Worm (Caenorhabditis elegans) whole organism, L1 larva: Measurements from ENCODE around the gene K12H4.5.

Experiments used
- C04F5.9 ChIP-seq: sonication (generic microtip); optimal IDR thresholded peaks from 2 replicates; lab custom pipeline; 2016; ENCODE audit warnings: missing genetic modification characterization, missing compliant biosample characterization
- C16A3.4 ChIP-seq: fragments of 150-350 bp; optimal IDR thresholded peaks from 2 replicates; lab custom pipeline; 2014; ENCODE audit warnings: missing biosample characterization, missing genetic modification characterization
- C34B4.2 ChIP-seq: sonication (generic microtip); optimal IDR thresholded peaks from 2 replicates; lab custom pipeline; 2017; ENCODE audit warnings: mild to moderate bottlenecking, missing genetic modification characterization, missing compliant biosample characterization
- aly-2 ChIP-seq: fragments of 150-350 bp; optimal IDR thresholded peaks from 2 replicates; lab custom pipeline; 2014; ENCODE audit warnings: missing biosample characterization, missing genetic modification characterization
- blmp-1 ChIP-seq: fragments of 150-350 bp; optimal IDR thresholded peaks from 2 replicates; lab custom pipeline; 2014; ENCODE audit warnings: missing biosample characterization, missing genetic modification characterization
- ceh-63 ChIP-seq: fragments of 200-800 bp; sonication (Bioruptor generic); optimal IDR thresholded peaks from 2 replicates; lab custom pipeline; 2018; ENCODE audit warnings: mild to moderate bottlenecking, missing genetic modification characterization, missing compliant biosample characterization
- ceh-82 ChIP-seq, 3 experiments: fragments of 150-350 bp in 1 of 3; sonication (generic microtip) in 2 of 3; optimal IDR thresholded peaks; 2 replicates each; lab custom pipeline; 2014 to 2017; ENCODE audit warnings: missing biosample characterization in 3 of 3, missing genetic modification characterization in 3 of 3
- ceh-88 ChIP-seq: fragments of 200-800 bp; sonication (Bioruptor generic); IDR thresholded peaks from 2 replicates; pipeline ENCODE4 v1.3.6; 2022; ENCODE audit warnings: missing genetic modification characterization, missing compliant biosample characterization
- ces-1 ChIP-seq: fragments of 150-350 bp; optimal IDR thresholded peaks from 2 replicates; lab custom pipeline; 2014; ENCODE audit warnings: missing biosample characterization, missing genetic modification reagents, missing genetic modification characterization
- dpl-1 ChIP-seq, 3 experiments: fragments of 150-350 bp in 2 of 3; sonication (generic microtip) in 1 of 3; optimal IDR thresholded peaks; 2 replicates each; lab custom pipeline; 2014 to 2017; ENCODE audit warnings: missing biosample characterization in 3 of 3, missing genetic modification characterization in 3 of 3, missing genetic modification reagents in 3 of 3
- dsc-1 ChIP-seq: sonication (generic microtip); optimal IDR thresholded peaks from 2 replicates; lab custom pipeline; 2016; ENCODE audit warnings: mild to moderate bottlenecking, missing genetic modification characterization, missing compliant biosample characterization
- efl-1 ChIP-seq, 4 experiments: fragments of 150-350 bp; optimal IDR thresholded peaks in 3 of 4; peaks in 1 of 4; 1 replicate in 1 of 4; 2 replicates in 3 of 4; lab custom pipeline; 2014; ENCODE audit warnings: missing biosample characterization in 2 of 4, missing genetic modification characterization in 2 of 4, missing genetic modification reagents in 2 of 4
- efl-3 ChIP-seq: fragments of 200-800 bp; sonication (Bioruptor generic); optimal IDR thresholded peaks from 2 replicates; lab custom pipeline; 2018; ENCODE audit warnings: mild to moderate bottlenecking, missing genetic modification characterization, missing compliant biosample characterization
- egl-13 ChIP-seq: sonication (generic microtip); optimal IDR thresholded peaks from 2 replicates; lab custom pipeline; 2016; ENCODE audit warnings: missing genotype, missing genetic modification reagents, missing genetic modification characterization, missing compliant biosample characterization
- elt-2 ChIP-seq: sonication (generic microtip); optimal IDR thresholded peaks from 2 replicates; lab custom pipeline; 2016; ENCODE audit warnings: missing genetic modification characterization, mild to moderate bottlenecking, inconsistent platforms, missing compliant biosample characterization, missing genetic modification reagents
- fkh-10 ChIP-seq: sonication (generic microtip); optimal IDR thresholded peaks from 2 replicates; lab custom pipeline; 2017; ENCODE audit warnings: missing biosample characterization, missing genetic modification reagents, missing genetic modification characterization
- fkh-8 ChIP-seq: sonication (generic microtip); optimal IDR thresholded peaks from 2 replicates; lab custom pipeline; 2016; ENCODE audit warnings: mild to moderate bottlenecking, missing genetic modification characterization, missing compliant biosample characterization
- fos-1 ChIP-seq: fragments of 150-350 bp; optimal IDR thresholded peaks from 2 replicates; lab custom pipeline; 2014; ENCODE audit warnings: missing biosample characterization, missing genetic modification characterization
- grh-1 ChIP-seq: fragments of 200-800 bp; sonication (Bioruptor generic); IDR thresholded peaks from 2 replicates; pipeline ENCODE4 v1.3.6; 2022; ENCODE audit warnings: missing genetic modification reagents, missing genetic modification characterization, missing compliant biosample characterization
- hlh-17 ChIP-seq: fragments of 200-800 bp; sonication (Bioruptor generic); optimal IDR thresholded peaks from 2 replicates; lab custom pipeline; 2018; ENCODE audit warnings: missing genetic modification characterization, mild to moderate bottlenecking, missing compliant biosample characterization, moderate library complexity, borderline replicate concordance
- hpl-2 ChIP-seq: fragments of 150-350 bp; optimal IDR thresholded peaks from 2 replicates; lab custom pipeline; 2014; ENCODE audit warnings: missing biosample characterization, missing genetic modification reagents, missing genetic modification characterization
- lin-13 ChIP-seq: fragments of 150-350 bp; optimal IDR thresholded peaks from 2 replicates; lab custom pipeline; 2014; ENCODE audit warnings: missing biosample characterization, missing genetic modification reagents, missing genetic modification characterization
- lin-15B ChIP-seq: fragments of 150-350 bp; sonication (generic microtip); optimal IDR thresholded peaks from 3 replicates; lab custom pipeline; 2014; ENCODE audit warnings: missing biosample characterization, missing genetic modification characterization
- lin-35 ChIP-seq, 2 experiments: fragments of 150-350 bp; optimal IDR thresholded peaks; 2 replicates each; lab custom pipeline; 2014; ENCODE audit warnings: missing biosample characterization in 2 of 2, missing genetic modification characterization in 2 of 2, missing genetic modification reagents in 2 of 2
- lir-3 ChIP-seq: sonication (generic microtip); optimal IDR thresholded peaks from 2 replicates; lab custom pipeline; 2016; ENCODE audit warnings: mild to moderate bottlenecking, missing genetic modification characterization, moderate library complexity, missing compliant biosample characterization; ENCODE audit not compliant: poor library complexity
- mab-9 ChIP-seq: fragments of 200-800 bp; sonication (Bioruptor generic); IDR thresholded peaks from 2 replicates; pipeline ENCODE4 v1.3.6; 2022; ENCODE audit warnings: missing genetic modification reagents, missing genetic modification characterization, missing compliant biosample characterization
- mef-2 ChIP-seq: fragments of 150-350 bp; optimal IDR thresholded peaks from 2 replicates; lab custom pipeline; 2014; ENCODE audit warnings: missing biosample characterization, missing genetic modification characterization
- nhr-11 ChIP-seq: fragments of 150-350 bp; optimal IDR thresholded peaks from 2 replicates; lab custom pipeline; 2014; ENCODE audit warnings: missing biosample characterization, missing genetic modification characterization
- nhr-12 ChIP-seq: sonication (generic microtip); optimal IDR thresholded peaks from 2 replicates; lab custom pipeline; 2017; ENCODE audit warnings: missing biosample characterization, missing genetic modification characterization
- nhr-19 ChIP-seq: fragments of 200-800 bp; sonication (Bioruptor generic); conservative IDR thresholded peaks from 2 replicates; pipeline ENCODE4 v1.3.6; 2022; ENCODE audit warnings: missing genetic modification characterization, missing compliant biosample characterization
- nhr-20 ChIP-seq: sonication (generic microtip); optimal IDR thresholded peaks from 2 replicates; lab custom pipeline; 2016; ENCODE audit warnings: mild to moderate bottlenecking, missing genetic modification characterization, missing compliant biosample characterization
- nhr-237 ChIP-seq: fragments of 150-350 bp; optimal IDR thresholded peaks from 2 replicates; lab custom pipeline; 2014; ENCODE audit warnings: missing biosample characterization, missing genetic modification characterization
- nhr-47 ChIP-seq: sonication (generic microtip); optimal IDR thresholded peaks from 2 replicates; lab custom pipeline; 2016; ENCODE audit warnings: mild to moderate bottlenecking, missing genetic modification characterization, moderate library complexity, missing compliant biosample characterization
- nhr-71 ChIP-seq: sonication (generic microtip); optimal IDR thresholded peaks from 2 replicates; lab custom pipeline; 2016; ENCODE audit warnings: mild to moderate bottlenecking, missing genetic modification characterization, moderate library complexity, missing compliant biosample characterization
- nhr-76 ChIP-seq: sonication (generic microtip); optimal IDR thresholded peaks from 2 replicates; lab custom pipeline; 2017; ENCODE audit warnings: missing biosample characterization, missing genetic modification characterization
- nhr-77 ChIP-seq: fragments of 150-350 bp; optimal IDR thresholded peaks from 2 replicates; lab custom pipeline; 2014; ENCODE audit warnings: missing biosample characterization, missing genetic modification characterization
- nhr-84 ChIP-seq: sonication (generic microtip); optimal IDR thresholded peaks from 2 replicates; lab custom pipeline; 2017; ENCODE audit warnings: missing biosample characterization, missing genetic modification characterization
- nhr-90 ChIP-seq: sonication (generic microtip); optimal IDR thresholded peaks from 2 replicates; lab custom pipeline; 2016; ENCODE audit warnings: mild to moderate bottlenecking, missing genetic modification characterization, missing compliant biosample characterization; ENCODE audit not compliant: poor library complexity
- pqm-1 ChIP-seq: sonication (generic microtip); optimal IDR thresholded peaks from 3 replicates; lab custom pipeline; 2017; ENCODE audit warnings: missing biosample characterization, missing genetic modification characterization
- skn-1 ChIP-seq: fragments of 150-350 bp; optimal IDR thresholded peaks from 2 replicates; lab custom pipeline; 2014; ENCODE audit warnings: missing biosample characterization, missing genetic modification characterization
- snpc-4 ChIP-seq: fragments of 150-350 bp; optimal IDR thresholded peaks from 2 replicates; lab custom pipeline; 2014; ENCODE audit warnings: missing biosample characterization, missing genetic modification characterization
- snu-23 ChIP-seq: sonication (generic microtip); optimal IDR thresholded peaks from 2 replicates; lab custom pipeline; 2016; ENCODE audit warnings: missing genetic modification characterization, missing compliant biosample characterization
- sox-4 ChIP-seq: sonication (generic microtip); optimal IDR thresholded peaks from 2 replicates; lab custom pipeline; 2016; ENCODE audit warnings: missing genetic modification characterization, missing compliant biosample characterization
- sptf-1 ChIP-seq: fragments of 150-350 bp; optimal IDR thresholded peaks from 2 replicates; lab custom pipeline; 2014; ENCODE audit warnings: missing biosample characterization, missing genetic modification characterization
- tbx-2 ChIP-seq: sonication (generic microtip); optimal IDR thresholded peaks from 2 replicates; lab custom pipeline; 2016; ENCODE audit warnings: missing genetic modification characterization, missing compliant biosample characterization
- tlp-1 ChIP-seq: fragments of 150-350 bp; optimal IDR thresholded peaks from 2 replicates; lab custom pipeline; 2014; ENCODE audit warnings: missing biosample characterization, missing genetic modification characterization
- unc-30 ChIP-seq: sonication (generic microtip); optimal IDR thresholded peaks from 2 replicates; lab custom pipeline; 2017; ENCODE audit warnings: missing biosample characterization, missing genetic modification characterization
- unc-62 ChIP-seq: fragments of 150-350 bp; optimal IDR thresholded peaks from 2 replicates; lab custom pipeline; 2014; ENCODE audit warnings: missing biosample characterization, missing genetic modification reagents, missing genetic modification characterization
- unc-98 ChIP-seq: fragments of 200-800 bp; sonication (Bioruptor generic); IDR thresholded peaks from 2 replicates; pipeline ENCODE4 v1.3.6; 2022; ENCODE audit warnings: missing genetic modification characterization, missing compliant biosample characterization
- vab-15 ChIP-seq: sonication (generic microtip); optimal IDR thresholded peaks from 2 replicates; lab custom pipeline; 2017; ENCODE audit warnings: missing genotype, mild to moderate bottlenecking, missing genetic modification characterization, missing compliant biosample characterization
- zag-1 ChIP-seq: fragments of 150-350 bp; optimal IDR thresholded peaks from 2 replicates; lab custom pipeline; 2014; ENCODE audit warnings: missing biosample characterization, missing genetic modification characterization
- ztf-11 ChIP-seq, 2 experiments: sonication (generic microtip); optimal IDR thresholded peaks; 2 replicates each; lab custom pipeline; 2016 to 2017; ENCODE audit warnings: missing genetic modification characterization in 2 of 2, missing biosample characterization in 1 of 2, missing compliant biosample characterization in 1 of 2
- ztf-4 ChIP-seq: fragments of 150-350 bp; optimal IDR thresholded peaks from 2 replicates; lab custom pipeline; 2014; ENCODE audit warnings: missing biosample characterization, missing genetic modification characterization

Gene K12H4.5

ce11 chrIII:8043784-8044183, 503 bp upstream of the K12H4.5 start:
- TF ChIP-seq nhr-84 (tag; lab: Kevin White, UChicago) (no peak), lin-15B (tag; lab: Kevin White, UChicago) (peak; percentile 98), nhr-71 (peak; percentile 98), efl-1 (optimal IDR thresholded peaks at IDR 0.05; lab: Kevin White, UChicago) (peak; percentile 96 to 98), efl-1 (GFP tag; optimal IDR thresholded peaks at IDR 0.05 in 1 of 2; lab: Kevin White, UChicago) (peak; percentile 87 to 98), efl-3 (GFP tag; lab: Kevin White, UChicago) (no peak), grh-1 (GFP tag; lab: Robert Waterston, UW) (peak; percentile 75), nhr-76 (tag; lab: Kevin White, UChicago) (peak; percentile 17), mab-9 (GFP tag; lab: Robert Waterston, UW) (peak; percentile 86), nhr-90 (tag; lab: Kevin White, UChicago) (peak; percentile 96), nhr-11 (tag; lab: Kevin White, UChicago) (peak; percentile 80), unc-30 (no peak), blmp-1 (peak; percentile 87), ztf-11 (tag; optimal IDR thresholded peaks at IDR 0.05; lab: Kevin White, UChicago) (peak in 1 of 2 experiments; percentile 93), aly-2 (tag; lab: Kevin White, UChicago) (peak; percentile 89), nhr-237 (tag; lab: Kevin White, UChicago) (peak; percentile 96), unc-98 (GFP tag; lab: Robert Waterston, UW) (peak; percentile 86), lin-13 (GFP tag; lab: Kevin White, UChicago) (peak; percentile 98), nhr-19 (GFP tag; lab: Robert Waterston, UW) (peak; percentile 94), vab-15 (tag; lab: Kevin White, UChicago) (peak; percentile 99), fkh-10 (peak; percentile 99), fos-1 (peak; percentile 98), pqm-1 (tag; lab: Kevin White, UChicago) (peak; percentile 60), skn-1 (peak; percentile 97), ces-1 (GFP tag; lab: Kevin White, UChicago) (peak; percentile 92), tbx-2 (peak; percentile 95), snu-23 (GFP tag; lab: Kevin White, UChicago) (peak; percentile 99), ztf-4 (tag; lab: Kevin White, UChicago) (peak; percentile 87), nhr-47 (tag; lab: Kevin White, UChicago) (peak; percentile 96), fkh-8 (tag; lab: Kevin White, UChicago) (peak; percentile 99), tlp-1 (tag; lab: Kevin White, UChicago) (no peak), mef-2 (tag; lab: Kevin White, UChicago) (peak; percentile 69), nhr-20 (tag; lab: Kevin White, UChicago) (peak; percentile 97), unc-62 (GFP tag; lab: Kevin White, UChicago) (peak; percentile 50), snpc-4 (tag; lab: Kevin White, UChicago) (peak; percentile 79), C34B4.2 (tag; lab: Kevin White, UChicago) (no peak), dsc-1 (tag; lab: Kevin White, UChicago) (peak; percentile 97), hpl-2 (GFP tag; lab: Kevin White, UChicago) (peak; percentile 96), ceh-82 (tag; optimal IDR thresholded peaks at IDR 0.05; lab: Kevin White, UChicago) (peak; percentile 99), sox-4 (tag; lab: Kevin White, UChicago) (peak; percentile 85), elt-2 (tag; lab: Kevin White, UChicago) (peak; percentile 75), lir-3 (peak; percentile 97), ceh-88 (peak; percentile 92), zag-1 (tag; lab: Kevin White, UChicago) (peak; percentile 97), ceh-63 (GFP tag; lab: Kevin White, UChicago) (peak; percentile 95), sptf-1 (tag; lab: Kevin White, UChicago) (no peak), egl-13 (tag; lab: Kevin White, UChicago) (peak; percentile 86), hlh-17 (GFP tag; lab: Kevin White, UChicago) (no peak), C16A3.4 (tag; lab: Kevin White, UChicago) (peak; percentile 100), lin-35 (GFP tag; optimal IDR thresholded peaks at IDR 0.05; lab: Kevin White, UChicago) (peak; percentile 93 to 97), nhr-12 (tag; lab: Kevin White, UChicago) (no peak), nhr-77 (tag; lab: Kevin White, UChicago) (peak; percentile 99), C04F5.9 (tag; lab: Kevin White, UChicago) (peak; percentile 91), dpl-1 (GFP tag; optimal IDR thresholded peaks at IDR 0.05; lab: Kevin White, UChicago) (peak; percentile 92 to 93 (median 92))
